Worm (Caenorhabditis elegans): ENCODE data around the gene K03A11.5.

K03A11.5 gene

DNA sequence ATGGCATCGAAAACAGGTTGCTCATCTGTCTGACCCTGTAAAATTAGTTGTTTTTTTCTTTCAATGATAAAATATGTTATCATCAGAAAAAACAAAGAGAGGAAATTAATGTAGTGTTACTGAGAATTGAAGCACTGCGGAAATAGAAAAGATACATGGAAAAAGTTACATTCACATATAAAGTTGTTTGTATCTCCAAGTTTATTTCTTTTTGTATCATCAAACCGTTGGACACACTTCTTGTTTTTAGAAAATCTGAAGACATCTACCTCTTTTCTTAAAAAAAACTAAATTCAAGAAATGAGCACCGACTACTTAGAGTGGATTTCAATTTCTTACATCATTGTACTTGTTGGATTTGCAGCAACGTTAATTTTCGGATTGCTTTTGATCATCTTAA lies 19.0 kb downstream of the K03A11.5 start, which contains the start of gene str-10:
Gene str-10 (plus strand): TSS at position 301 of the 400 bp plus-strand sequence.
- TF ChIP-seq unc-62 (GFP tag; optimal IDR thresholded peaks at IDR 0.05), result no peak

DNA sequence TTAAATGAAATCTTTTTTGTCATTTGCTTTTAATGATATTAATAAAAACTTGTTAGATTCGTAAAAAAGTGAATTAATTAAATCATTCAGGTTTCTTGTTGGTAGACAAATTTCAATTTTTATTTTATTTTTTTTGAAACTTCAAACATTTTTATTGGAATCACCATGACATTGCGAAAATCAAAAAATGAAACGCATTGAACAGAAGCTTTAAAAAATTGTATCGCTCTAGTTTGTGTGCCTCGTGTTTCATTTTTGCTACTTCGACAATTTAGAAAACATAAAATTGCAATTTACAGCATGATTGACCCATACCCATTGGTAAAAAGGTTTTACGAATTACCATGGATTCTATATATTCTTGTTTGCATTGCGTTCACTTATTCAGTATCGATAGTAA lies 20.9 kb downstream of the K03A11.5 start, which contains the start of gene R03G8.1:
Gene R03G8.1 (plus strand): TSS at position 301 of the 400 bp plus-strand sequence.
- TF ChIP-seq unc-62 (GFP tag; optimal IDR thresholded peaks at IDR 0.05), result no peak

DNA sequence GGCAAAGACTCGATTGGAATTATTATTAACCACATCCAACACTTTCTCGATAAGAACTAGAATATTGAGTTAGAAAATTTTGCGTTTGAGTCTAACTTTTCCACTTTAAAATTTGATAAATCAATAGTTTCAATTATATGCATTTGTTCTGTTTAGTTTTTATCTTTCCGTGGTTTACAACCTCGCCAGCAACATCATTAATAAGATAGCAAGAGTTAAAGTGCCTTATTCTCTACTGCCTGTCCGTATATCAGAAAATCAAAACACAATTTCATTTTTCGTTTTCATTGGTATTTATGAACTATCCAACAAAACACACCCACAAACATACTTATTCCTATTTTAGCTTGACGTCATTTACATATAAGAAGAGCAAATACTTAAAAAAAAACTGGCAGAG lies 25.2 kb downstream of the K03A11.5 start:
- TF ChIP-seq unc-62 (GFP tag; optimal IDR thresholded peaks at IDR 0.05), result no peak

DNA sequence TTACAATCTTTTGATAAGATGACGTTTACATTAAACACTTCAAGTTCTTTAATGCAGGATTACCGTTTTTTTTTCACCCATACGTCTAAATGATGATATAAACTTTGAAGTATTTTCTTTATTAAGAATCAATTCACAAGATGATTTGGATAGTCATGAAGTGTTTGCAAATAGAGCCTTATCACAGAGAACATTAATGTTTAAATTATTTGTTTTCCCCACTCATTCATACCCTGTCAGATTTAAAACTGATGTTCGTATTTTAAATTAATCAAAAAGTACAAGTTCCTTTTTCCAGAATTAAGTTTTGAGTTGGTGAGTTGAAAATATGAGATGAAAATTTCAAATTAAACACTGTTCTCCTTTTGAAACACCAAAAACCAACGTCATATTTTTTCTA lies 27.3 kb downstream of the K03A11.5 start, which contains the start of gene R03G8.3:
Gene R03G8.3 (plus strand): TSS at position 301 of the 400 bp plus-strand sequence.
- no peak for TF ChIP-seq unc-62 (GFP tag; optimal IDR thresholded peaks at IDR 0.05)

DNA sequence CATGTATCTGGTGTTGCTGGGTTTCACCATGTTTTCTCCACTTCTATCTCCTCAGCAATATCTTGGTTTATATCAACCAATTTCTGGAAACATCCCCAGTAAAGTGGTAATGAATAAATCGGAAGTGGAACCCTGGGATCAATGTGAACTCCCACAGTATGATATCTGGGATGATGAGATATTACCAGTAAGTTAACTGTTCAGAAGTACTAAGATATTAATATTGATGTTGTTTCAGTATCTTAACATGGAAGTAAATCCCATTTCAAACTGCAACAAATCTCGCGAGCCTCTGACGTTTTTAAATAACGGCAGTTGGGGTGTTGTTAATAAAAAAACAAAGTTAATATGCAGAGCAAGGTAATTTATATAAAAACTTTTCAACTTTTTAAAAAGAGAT lies 27.9 kb downstream of the K03A11.5 start:
- no peak for TF ChIP-seq unc-62 (GFP tag; optimal IDR thresholded peaks at IDR 0.05)

DNA sequence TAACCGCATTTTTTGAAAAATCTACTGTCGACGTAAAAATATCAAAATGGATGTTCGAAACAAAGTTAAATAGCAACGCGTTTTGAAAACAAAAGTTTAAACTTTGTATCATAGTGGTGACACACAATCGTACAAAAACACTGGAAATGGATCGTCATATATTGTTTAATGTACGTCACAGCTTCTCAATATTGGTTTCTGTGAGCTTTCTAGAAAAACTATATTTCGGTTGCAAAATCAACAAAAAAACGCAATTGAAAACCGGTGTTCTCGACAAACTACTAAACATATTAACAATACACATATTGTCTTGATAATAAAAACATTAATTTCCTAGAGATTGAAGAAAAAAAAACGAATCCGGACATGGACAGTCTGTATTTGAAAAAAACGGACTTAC lies 37.1 kb downstream of the K03A11.5 start, which contains the start of gene R03G8.6:
Gene R03G8.6 (minus strand): TSS at position 101 of the 400 bp plus-strand sequence.
- TF ChIP-seq unc-62 (GFP tag; optimal IDR thresholded peaks at IDR 0.05), result no peak

DNA sequence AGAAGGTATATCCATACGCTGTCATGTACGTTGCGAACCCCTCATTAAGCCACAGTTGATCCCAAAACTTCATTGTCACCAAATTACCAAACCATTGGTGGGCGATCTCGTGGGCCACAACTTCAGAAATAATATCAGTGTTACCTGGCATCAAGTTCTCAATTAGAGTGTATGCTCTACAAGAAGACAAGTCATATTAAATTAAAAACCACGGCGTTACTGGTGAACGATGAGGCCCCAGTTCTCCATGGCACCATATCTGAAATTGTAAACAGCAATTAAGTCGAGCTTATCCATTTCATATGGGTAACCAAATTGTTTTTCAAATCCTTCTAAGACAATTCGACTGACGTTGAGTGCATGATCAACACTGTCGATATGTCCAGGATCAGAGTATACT lies 39.5 kb downstream of the K03A11.5 start:
- TF ChIP-seq unc-62 (GFP tag; optimal IDR thresholded peaks at IDR 0.05), result no peak

DNA sequence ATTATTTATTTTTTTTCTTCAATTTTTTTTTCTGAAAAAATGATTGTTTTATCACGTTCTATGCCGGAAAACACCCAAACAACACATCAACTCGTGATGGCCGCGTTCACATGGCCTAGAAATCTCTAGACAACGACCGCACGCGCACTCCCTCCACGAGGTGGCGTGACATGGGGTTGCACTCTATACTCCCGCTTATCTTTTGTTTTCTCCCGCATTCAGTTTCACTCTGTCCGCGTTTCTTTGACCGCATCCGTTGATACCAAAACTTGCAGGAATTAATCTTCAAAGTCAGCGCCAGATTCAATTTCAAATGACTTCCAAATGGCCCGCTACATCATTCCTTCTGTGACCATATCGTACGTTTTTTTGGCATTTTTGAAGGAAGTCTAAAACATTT lies 41.6 kb downstream of the K03A11.5 start, which contains the start of gene F17H10.1:
Gene F17H10.1 (plus strand): TSS at position 276 of the 400 bp plus-strand sequence.
- TF ChIP-seq unc-62 (GFP tag; optimal IDR thresholded peaks at IDR 0.05), result no peak

DNA sequence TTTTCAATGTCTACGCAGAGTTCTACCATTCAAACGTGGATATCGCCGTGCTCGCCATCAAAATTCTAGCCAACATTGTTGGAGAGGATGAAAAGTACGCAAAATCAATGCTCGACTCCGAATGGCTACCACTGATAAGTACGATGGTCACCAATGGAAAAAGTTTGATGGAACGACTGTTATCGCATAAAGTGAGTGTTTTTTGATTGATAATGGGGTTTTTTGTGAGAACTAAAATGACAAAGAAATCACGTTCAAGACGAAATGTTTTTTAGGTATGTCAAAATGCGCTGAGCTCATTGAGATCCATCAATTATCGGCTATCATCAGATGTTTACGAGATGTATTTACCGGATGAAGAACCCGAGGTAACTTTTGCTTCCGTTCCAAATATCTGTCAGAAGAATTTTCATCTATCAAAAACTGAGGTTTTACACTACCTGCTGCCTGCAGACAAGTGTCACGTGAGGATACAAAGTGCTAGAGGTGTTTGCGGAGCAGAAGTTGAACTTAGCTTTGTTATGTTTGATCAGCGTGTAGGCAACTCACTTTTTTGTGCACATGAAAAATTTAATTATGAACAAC lies 42.9 kb downstream of the K03A11.5 start:
- no peak for TF ChIP-seq unc-62 (GFP tag; optimal IDR thresholded peaks at IDR 0.05)

DNA sequence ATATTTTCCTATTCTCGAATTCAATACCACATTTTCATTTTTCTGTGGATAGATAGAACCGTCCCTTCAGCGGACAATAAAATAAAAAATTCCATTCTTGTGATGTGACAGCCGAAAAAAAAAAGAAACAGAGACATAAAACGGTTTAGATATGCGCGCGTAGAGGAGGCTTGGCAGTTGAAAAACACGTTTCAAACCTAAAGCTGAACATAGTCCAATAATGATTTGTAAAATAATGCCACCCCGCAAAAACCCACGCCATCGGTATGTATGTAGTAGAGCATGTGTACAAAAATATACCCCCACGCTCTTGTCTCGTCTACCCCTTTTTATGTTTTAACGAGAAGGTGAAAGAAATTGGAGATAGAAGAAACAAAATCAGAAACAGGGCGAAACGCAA lies 45.3 kb downstream of the K03A11.5 start:
- TF ChIP-seq unc-62 (GFP tag; optimal IDR thresholded peaks at IDR 0.05), result no peak

DNA sequence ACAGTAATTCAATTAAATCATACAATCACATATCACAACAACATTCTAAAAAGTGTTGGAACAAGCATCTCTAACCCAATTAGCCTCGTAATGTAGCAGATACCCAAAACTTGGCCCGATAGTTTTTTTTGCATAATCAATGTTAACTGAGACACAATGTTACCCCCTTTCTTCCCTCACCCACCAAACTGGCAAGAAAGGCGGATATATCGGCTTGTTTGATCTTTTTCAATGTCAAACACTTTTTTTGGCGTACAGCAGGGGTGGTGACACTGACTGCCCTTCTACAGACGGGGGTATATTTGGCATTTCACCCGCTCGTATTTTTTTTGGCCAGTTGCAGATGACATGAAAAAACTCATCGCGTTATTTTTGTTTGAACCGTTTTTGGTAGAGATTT lies 46.7 kb downstream of the K03A11.5 start:
- no peak for TF ChIP-seq unc-62 (GFP tag; optimal IDR thresholded peaks at IDR 0.05)

DNA sequence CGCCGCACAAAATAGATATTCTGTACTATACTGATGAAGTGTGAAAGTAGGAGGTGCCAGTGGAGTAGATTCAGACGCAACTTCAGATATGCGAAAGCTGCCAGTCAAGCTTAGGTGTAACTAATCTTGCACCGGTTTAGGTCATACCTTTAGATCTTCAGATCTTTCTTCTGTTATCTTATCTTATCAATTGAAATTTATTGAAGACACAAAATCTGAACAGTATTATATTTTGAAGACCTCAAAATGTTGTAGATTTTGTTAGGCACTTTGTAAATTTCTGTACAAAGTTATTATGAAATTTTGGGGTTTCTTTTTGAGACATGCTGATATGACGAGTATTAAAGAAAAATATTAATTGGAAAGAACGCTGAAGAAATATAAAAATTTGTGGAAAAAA lies 49.3 kb downstream of the K03A11.5 start:
- no peak for TF ChIP-seq unc-62 (GFP tag; optimal IDR thresholded peaks at IDR 0.05)

DNA sequence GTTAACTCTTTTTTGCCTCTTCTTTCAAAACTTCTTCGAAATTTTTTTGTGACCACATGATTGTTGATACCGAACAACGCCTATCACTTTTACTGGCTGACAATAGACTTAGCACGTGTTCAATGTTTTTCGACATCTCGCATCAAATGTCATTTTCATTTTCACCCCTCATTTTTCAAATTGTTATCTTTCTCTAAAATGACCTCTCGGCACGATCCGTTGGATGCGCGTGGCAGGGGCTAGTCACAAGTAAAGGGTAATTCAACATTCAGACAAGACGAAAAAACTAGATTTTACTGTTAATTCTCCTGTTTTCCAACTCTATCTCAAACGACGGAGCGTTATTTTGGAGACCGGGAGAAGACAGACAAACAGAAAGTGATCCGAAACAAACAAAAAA lies 50.1 kb downstream of the K03A11.5 start, which contains the start of gene F17H10.2:
Gene F17H10.2 (plus strand): TSS at position 316 of the 400 bp plus-strand sequence.
- TF ChIP-seq unc-62 (GFP tag; optimal IDR thresholded peaks at IDR 0.05), result no peak

DNA sequence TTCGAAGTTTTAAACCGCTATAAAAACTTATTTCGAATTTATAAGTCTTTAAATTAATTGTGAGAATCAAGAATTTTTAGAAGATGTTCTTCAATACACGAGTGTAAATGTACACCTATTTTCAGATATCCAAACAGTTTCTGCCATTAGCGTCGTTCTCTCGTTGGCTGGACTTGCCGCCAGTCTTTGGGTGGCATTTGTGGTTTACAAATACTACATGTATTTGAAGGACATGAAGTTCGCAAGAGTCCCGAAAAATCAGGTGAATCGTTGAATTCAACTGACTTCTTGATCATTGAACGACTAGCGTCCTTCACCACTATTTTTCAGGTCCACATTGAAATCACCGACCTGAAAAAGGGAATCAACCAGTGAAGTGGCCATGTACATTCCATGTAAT lies 52.4 kb downstream of the K03A11.5 start:
- no peak for TF ChIP-seq unc-62 (GFP tag; optimal IDR thresholded peaks at IDR 0.05)

DNA sequence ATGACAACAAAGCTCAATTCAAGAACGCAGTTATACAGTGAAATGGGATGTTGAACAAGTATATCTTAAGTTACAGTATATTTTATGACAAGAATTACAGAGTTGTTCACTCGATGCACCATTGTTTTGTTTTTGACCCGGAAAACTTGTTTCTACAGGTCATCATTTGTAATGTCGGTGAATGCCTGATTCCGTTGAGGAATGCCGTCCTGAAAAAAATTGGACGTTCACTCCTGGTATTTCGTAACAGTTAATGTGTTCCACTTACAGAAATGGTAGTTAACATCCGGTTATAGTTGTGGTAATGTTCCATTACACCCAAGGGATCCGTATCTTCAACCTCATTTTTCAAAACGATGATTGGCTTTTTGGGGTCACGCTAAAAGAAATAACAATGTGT lies 53.0 kb downstream of the K03A11.5 start:
- no peak for TF ChIP-seq unc-62 (GFP tag; optimal IDR thresholded peaks at IDR 0.05)

All from whole organism, dauer.